Worm (Caenorhabditis elegans) whole organism, L4 larva: Measurements from ENCODE around the gene cts-1.

ENCODE experiments used
- F26F4.8 ChIP-seq: fragments of 200-800 bp; sonication (Bioruptor generic); conservative IDR thresholded peaks from 2 replicates; pipeline ENCODE4 v1.3.6; 2022; ENCODE audit warnings: missing genetic modification characterization, missing compliant biosample characterization
- Y5F2A.4 ChIP-seq: fragments of 200-800 bp; sonication (Bioruptor generic); optimal IDR thresholded peaks from 2 replicates; lab custom pipeline; 2018; ENCODE audit warnings: mild to moderate bottlenecking, missing genetic modification characterization, missing compliant biosample characterization
- ZK337.2 ChIP-seq: fragments of 200-800 bp; sonication (Bioruptor generic); IDR thresholded peaks from 2 replicates; pipeline ENCODE4 v1.3.6; 2022; ENCODE audit warnings: missing genetic modification reagents, missing genetic modification characterization, missing compliant biosample characterization
- aha-1 ChIP-seq: fragments of 150-350 bp; peaks from one replicate; lab custom pipeline; 2014; ENCODE audit warnings: missing biosample characterization, missing genetic modification characterization
- ceh-32 ChIP-seq: sonication (generic microtip); optimal IDR thresholded peaks from 2 replicates; lab custom pipeline; 2016; ENCODE audit warnings: mild to moderate bottlenecking, missing genetic modification characterization, missing compliant biosample characterization; ENCODE audit not compliant: poor library complexity
- dmd-8 ChIP-seq: fragments of 200-800 bp; sonication (Bioruptor generic); IDR thresholded peaks from 2 replicates; pipeline ENCODE4 v1.3.6; 2022; ENCODE audit warnings: missing genetic modification characterization, missing compliant biosample characterization
- fkh-10 ChIP-seq: fragments of 150-350 bp; optimal IDR thresholded peaks from 2 replicates; lab custom pipeline; 2014; ENCODE audit warnings: missing biosample characterization, missing genetic modification reagents, missing genetic modification characterization
- hmg-1.1 ChIP-seq: fragments of 200-800 bp; sonication (Bioruptor generic); IDR thresholded peaks from 2 replicates; pipeline ENCODE4 v1.3.6; 2022; ENCODE audit warnings: missing genetic modification reagents, missing genetic modification characterization, missing compliant biosample characterization
- lin-39 ChIP-seq: fragments of 150-350 bp; optimal IDR thresholded peaks from 2 replicates; lab custom pipeline; 2014; ENCODE audit warnings: missing biosample characterization, missing genetic modification reagents, missing genetic modification characterization
- lir-3 ChIP-seq: sonication (generic microtip); optimal IDR thresholded peaks from 2 replicates; lab custom pipeline; 2016; ENCODE audit warnings: mild to moderate bottlenecking, missing genetic modification characterization, missing compliant biosample characterization
- mdt-29 ChIP-seq: fragments of 200-800 bp; sonication (Bioruptor generic); IDR thresholded peaks from 2 replicates; pipeline ENCODE4 v1.3.6; 2022; ENCODE audit warnings: missing genetic modification reagents, missing genetic modification characterization, missing compliant biosample characterization
- mxl-3 ChIP-seq: fragments of 200-800 bp; sonication (Bioruptor generic); optimal IDR thresholded peaks from 2 replicates; lab custom pipeline; 2018; ENCODE audit warnings: mild to moderate bottlenecking, missing genetic modification characterization, missing compliant biosample characterization
- nhr-28 ChIP-seq: fragments of 150-350 bp; optimal IDR thresholded peaks from 2 replicates; lab custom pipeline; 2014; ENCODE audit warnings: missing biosample characterization, missing genetic modification characterization
- tag-97 ChIP-seq: fragments of 200-800 bp; sonication (Bioruptor generic); IDR thresholded peaks from 2 replicates; pipeline ENCODE4 v1.3.6; 2022; ENCODE audit warnings: missing genetic modification characterization, missing compliant biosample characterization
- unc-39 ChIP-seq: sonication (generic microtip); optimal IDR thresholded peaks from 2 replicates; lab custom pipeline; 2017; ENCODE audit warnings: missing biosample characterization, missing genetic modification characterization
- unc-62 ChIP-seq, 3 experiments: fragments of 150-350 bp in 1 of 3; sonication (generic microtip); optimal IDR thresholded peaks in 2 of 3; peaks in 1 of 3; 1 replicate in 1 of 3; 2 replicates in 2 of 3; lab custom pipeline; 2014 to 2017; ENCODE audit warnings: missing biosample characterization in 3 of 3, missing genetic modification characterization in 3 of 3, missing genetic modification reagents in 3 of 3, missing genotype in 1 of 3
- vab-7 ChIP-seq: fragments of 200-800 bp; sonication (Bioruptor generic); IDR thresholded peaks from 2 replicates; pipeline ENCODE4 v1.3.6; 2022; ENCODE audit warnings: missing genetic modification reagents, missing genetic modification characterization, missing compliant biosample characterization

The cts-1 gene

DNA sequence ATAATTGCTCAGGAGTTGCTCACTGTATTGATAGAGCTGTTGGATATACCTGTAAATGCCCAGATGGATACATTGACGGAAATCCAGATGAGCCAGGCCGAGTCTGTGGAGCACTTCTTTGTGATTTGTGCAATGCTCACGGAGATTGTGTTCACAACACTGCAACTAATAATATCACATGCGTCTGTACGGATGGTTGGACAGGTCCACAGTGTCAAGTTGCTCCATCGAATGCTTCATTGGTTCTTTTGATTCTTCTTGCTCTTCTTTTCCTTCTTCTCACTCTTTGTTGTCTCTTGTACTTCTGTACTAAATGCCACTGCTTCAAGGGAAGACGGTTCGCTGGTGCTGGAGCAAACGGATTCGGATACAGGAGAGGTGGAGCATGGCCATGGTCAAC is 34.6 kb downstream of the cts-1 start:
- TF ChIP-seq unc-62 (GFP tag; optimal IDR thresholded peaks at IDR 0.05 in 1 of 2; lab: Kevin White, UChicago): peak in 1 of 2 experiments; percentile 90
- TF ChIP-seq unc-62 (tag; optimal IDR thresholded peaks at IDR 0.05; lab: Kevin White, UChicago): no peak
- no peak for TF ChIP-seq lin-39 (tag; lab: Kevin White, UChicago)

- TF ChIP-seq vab-7 (no peak), F26F4.8 (no peak), hmg-1.1 (GFP tag; lab: Robert Waterston, UW) (no peak), tag-97 (GFP tag; lab: Robert Waterston, UW) (no peak), dmd-8 (GFP tag; lab: Robert Waterston, UW) (no peak), mxl-3 (GFP tag; lab: Kevin White, UChicago) (no peak), unc-39 (tag; lab: Kevin White, UChicago) (no peak), unc-62 (GFP tag; optimal IDR thresholded peaks at IDR 0.05 in 1 of 2; lab: Kevin White, UChicago) (peak in 1 of 2 experiments; percentile 97), unc-62 (tag; optimal IDR thresholded peaks at IDR 0.05; lab: Kevin White, UChicago) (no peak)
- TF ChIP-seq, all 104 proteins: peak for 1
Observed at ce11 chrIII:10179444-10179843, 37.0 kb downstream of the cts-1 start.

DNA sequence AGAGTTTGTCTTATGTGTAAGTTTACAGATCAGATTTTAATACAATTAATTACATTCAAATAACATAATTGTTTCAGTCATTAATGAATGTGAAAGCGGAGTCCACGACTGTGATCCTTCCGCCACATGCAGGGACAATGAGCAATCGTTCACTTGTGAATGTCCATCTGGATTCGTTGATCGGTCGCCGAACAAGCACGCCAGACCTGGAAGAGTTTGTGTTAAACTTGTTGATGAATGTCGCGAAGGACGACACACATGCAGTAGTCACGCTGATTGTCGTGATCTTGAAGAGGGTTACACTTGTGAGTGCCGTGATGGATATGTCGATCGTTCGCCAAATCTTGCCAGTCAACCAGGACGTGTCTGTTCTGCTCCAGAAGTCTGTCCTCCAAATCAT is 37.9 kb downstream of the cts-1 start:
- TF ChIP-seq unc-62 (GFP tag; optimal IDR thresholded peaks at IDR 0.05 in 1 of 2; lab: Kevin White, UChicago) (peak in 1 of 2 experiments; percentile 19), unc-62 (tag; optimal IDR thresholded peaks at IDR 0.05; lab: Kevin White, UChicago) (no peak), aha-1 (tag; lab: Kevin White, UChicago) (peak; percentile 95), fkh-10 (GFP tag; lab: Kevin White, UChicago) (no peak)
- TF ChIP-seq, all 104 proteins: peak for 2

DNA sequence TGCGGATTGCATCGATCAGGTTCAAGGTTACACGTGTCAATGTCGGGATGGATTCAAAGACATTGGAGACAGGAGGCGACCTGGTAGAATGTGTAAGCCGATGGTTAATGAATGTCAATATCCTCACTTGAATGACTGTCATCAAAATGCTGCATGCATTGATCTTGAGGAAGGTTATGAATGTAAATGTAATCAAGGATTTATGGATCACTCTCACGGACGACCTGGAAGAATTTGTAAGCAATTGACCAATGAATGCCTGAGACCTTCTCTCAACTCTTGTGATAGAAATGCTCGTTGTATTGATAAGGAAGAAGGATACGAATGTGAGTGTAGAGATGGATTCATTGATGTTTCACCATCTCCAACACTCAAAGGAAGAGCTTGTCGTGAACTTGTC is 38.4 kb downstream of the cts-1 start:
- TF ChIP-seq Y5F2A.4 (GFP tag; lab: Kevin White, UChicago) (no peak), unc-62 (GFP tag; optimal IDR thresholded peaks at IDR 0.05 in 1 of 2; lab: Kevin White, UChicago) (peak in 1 of 2 experiments; percentile 99), unc-62 (tag; optimal IDR thresholded peaks at IDR 0.05; lab: Kevin White, UChicago) (no peak)

- no peak for TF ChIP-seq aha-1 (tag; lab: Kevin White, UChicago)
- peak; percentile 58 for TF ChIP-seq mxl-3 (GFP tag; lab: Kevin White, UChicago)
- TF ChIP-seq lir-3: no peak
- peak; percentile 38 for TF ChIP-seq nhr-28 (tag; lab: Kevin White, UChicago)
- 0 out of 2 replicates have a peak, but pooled peaks have one; percentile 34 for TF ChIP-seq ZK337.2
- no peak for TF ChIP-seq mdt-29 (GFP tag; lab: Robert Waterston, UW)
- TF ChIP-seq ceh-32 (tag; lab: Kevin White, UChicago): no peak
Observed at ce11 chrIII:10170265-10170664, 46.2 kb downstream of the cts-1 start.
